Worm (Caenorhabditis elegans): ENCODE data around the gene C24A3.4.
A peak's percentile ranks its signal among the peaks of the same experiment; 100 is the strongest.

ce11 chrX:8969111-8970048, 22.8 kb upstream of the C24A3.4 start:
- peak; percentile 29 for TF ChIP-seq nhr-25 (tag; optimal IDR thresholded peaks at IDR 0.05)
- TF ChIP-seq lin-39 (tag; optimal IDR thresholded peaks at IDR 0.05): no peak
- peak; percentile 36 for TF ChIP-seq fos-1 (tag; optimal IDR thresholded peaks at IDR 0.05)
- no peak for TF ChIP-seq zag-1 (tag; optimal IDR thresholded peaks at IDR 0.05)
- no peak for TF ChIP-seq aly-2 (tag; optimal IDR thresholded peaks at IDR 0.05)
- no peak for TF ChIP-seq egl-27 (tag; optimal IDR thresholded peaks at IDR 0.05)
- no peak for TF ChIP-seq mbf-1 (tag; optimal IDR thresholded peaks at IDR 0.05)
- TF ChIP-seq snpc-4 (tag; optimal IDR thresholded peaks at IDR 0.05): no peak
- no peak for TF ChIP-seq ceh-16 (tag; optimal IDR thresholded peaks at IDR 0.05)
- no peak for TF ChIP-seq lin-11 (tag; optimal IDR thresholded peaks at IDR 0.05)
- no peak for TF ChIP-seq lsy-2 (tag; optimal IDR thresholded peaks at IDR 0.05)
- TF ChIP-seq ama-1 (optimal IDR thresholded peaks at IDR 0.05): no peak
